Worm (Caenorhabditis elegans) whole organism, L4 larva: Measurements from ENCODE around the gene cutl-19.

Experiments
- F10B5.3 ChIP-seq: sonication (generic microtip); optimal IDR thresholded peaks from 2 replicates; lab custom pipeline; 2016; ENCODE audit warnings: mild to moderate bottlenecking, missing genetic modification characterization, missing compliant biosample characterization
- F26F4.8 ChIP-seq: fragments of 200-800 bp; sonication (Bioruptor generic); conservative IDR thresholded peaks from 2 replicates; pipeline ENCODE4 v1.3.6; 2022; ENCODE audit warnings: missing genetic modification characterization, missing compliant biosample characterization
- F49E8.2 ChIP-seq: sonication (generic microtip); optimal IDR thresholded peaks from 2 replicates; lab custom pipeline; 2016; ENCODE audit warnings: missing compliant biosample characterization, mild to moderate bottlenecking, missing genetic modification characterization, borderline replicate concordance
- T20F7.1 ChIP-seq: fragments of 200-800 bp; sonication (Bioruptor generic); optimal IDR thresholded peaks from 2 replicates; lab custom pipeline; 2018; ENCODE audit warnings: mild to moderate bottlenecking, missing genetic modification characterization, missing compliant biosample characterization
- ZK546.5 ChIP-seq, 2 experiments: sonication (generic microtip); optimal IDR thresholded peaks; 2 replicates each; lab custom pipeline; 2017; ENCODE audit warnings: missing biosample characterization in 2 of 2, missing genetic modification characterization in 2 of 2
- ama-1 ChIP-seq: fragments of 150-350 bp; optimal IDR thresholded peaks from 2 replicates; lab custom pipeline; 2014; ENCODE audit warnings: inconsistent platforms, mixed read lengths
- ceh-44 ChIP-seq: fragments of 200-800 bp; sonication (Bioruptor generic); IDR thresholded peaks from 2 replicates; pipeline ENCODE4 v1.3.6; 2022; ENCODE audit warnings: missing genetic modification reagents, missing genetic modification characterization, missing compliant biosample characterization
- ces-1 ChIP-seq: fragments of 150-350 bp; sonication (generic microtip); optimal IDR thresholded peaks from 4 replicates; lab custom pipeline; 2014; ENCODE audit warnings: missing biosample characterization, missing genetic modification reagents, missing genetic modification characterization
- daf-12 ChIP-seq: fragments of 150-350 bp; optimal IDR thresholded peaks from 2 replicates; lab custom pipeline; 2014; ENCODE audit warnings: missing biosample characterization, missing genetic modification reagents, missing genetic modification characterization
- daf-16 ChIP-seq, 3 experiments: sonication (generic microtip); optimal IDR thresholded peaks; 2 replicates each; lab custom pipeline; 2016 to 2017; ENCODE audit warnings: missing genetic modification characterization in 3 of 3, missing genetic modification reagents in 3 of 3, mild to moderate bottlenecking in 2 of 3, missing compliant biosample characterization in 2 of 3, missing biosample characterization in 1 of 3, moderate library complexity in 1 of 3
- daf-19 ChIP-seq: fragments of 200-800 bp; sonication (Bioruptor generic); conservative IDR thresholded peaks from 2 replicates; pipeline ENCODE4 v1.3.6; 2022; ENCODE audit warnings: missing genetic modification characterization, missing compliant biosample characterization
- duxl-1 ChIP-seq: sonication (generic microtip); optimal IDR thresholded peaks from 2 replicates; lab custom pipeline; 2016; ENCODE audit warnings: mild to moderate bottlenecking, missing genetic modification characterization, moderate library complexity, missing compliant biosample characterization; ENCODE audit not compliant: poor library complexity
- fkh-10 ChIP-seq: fragments of 150-350 bp; optimal IDR thresholded peaks from 2 replicates; lab custom pipeline; 2014; ENCODE audit warnings: missing biosample characterization, missing genetic modification reagents, missing genetic modification characterization
- hmg-1.1 ChIP-seq: fragments of 200-800 bp; sonication (Bioruptor generic); IDR thresholded peaks from 2 replicates; pipeline ENCODE4 v1.3.6; 2022; ENCODE audit warnings: missing genetic modification reagents, missing genetic modification characterization, missing compliant biosample characterization
- jun-1 ChIP-seq: fragments of 150-350 bp; optimal IDR thresholded peaks from 2 replicates; lab custom pipeline; 2014; ENCODE audit warnings: missing biosample characterization, missing genetic modification reagents, missing genetic modification characterization
- lin-13 ChIP-seq: fragments of 150-350 bp; optimal IDR thresholded peaks from 2 replicates; lab custom pipeline; 2014; ENCODE audit warnings: missing biosample characterization, missing genetic modification reagents, missing genetic modification characterization
- lin-38 ChIP-seq: fragments of 200-800 bp; sonication (Bioruptor generic); IDR thresholded peaks from 2 replicates; pipeline ENCODE4 v1.3.6; 2022; ENCODE audit warnings: missing genetic modification reagents, missing genetic modification characterization, missing compliant biosample characterization
- lin-39 ChIP-seq: fragments of 150-350 bp; optimal IDR thresholded peaks from 2 replicates; lab custom pipeline; 2014; ENCODE audit warnings: missing biosample characterization, missing genetic modification reagents, missing genetic modification characterization
- lsy-2 ChIP-seq, 2 experiments: fragments of 150-350 bp in 1 of 2; sonication (generic microtip) in 1 of 2; optimal IDR thresholded peaks; 2 replicates each; lab custom pipeline; 2014 to 2017; ENCODE audit warnings: missing biosample characterization in 2 of 2, missing genetic modification characterization in 2 of 2
- mdt-29 ChIP-seq: fragments of 200-800 bp; sonication (Bioruptor generic); IDR thresholded peaks from 2 replicates; pipeline ENCODE4 v1.3.6; 2022; ENCODE audit warnings: missing genetic modification reagents, missing genetic modification characterization, missing compliant biosample characterization
- mep-1 ChIP-seq: fragments of 150-350 bp; sonication (generic microtip); optimal IDR thresholded peaks from 3 replicates; lab custom pipeline; 2014; ENCODE audit warnings: missing biosample characterization, missing genetic modification characterization
- nhr-10 ChIP-seq: fragments of 150-350 bp; optimal IDR thresholded peaks from 2 replicates; lab custom pipeline; 2014; ENCODE audit warnings: missing biosample characterization, missing genetic modification characterization
- nhr-25 ChIP-seq: sonication (generic microtip); optimal IDR thresholded peaks from 2 replicates; lab custom pipeline; 2017; ENCODE audit warnings: missing genetic modification characterization, mild to moderate bottlenecking, missing compliant biosample characterization, antibody characterized with exemption, moderate library complexity, borderline replicate concordance; ENCODE audit not compliant: insufficient read depth
- nhr-41 ChIP-seq: fragments of 200-800 bp; sonication (Bioruptor generic); IDR thresholded peaks from 2 replicates; pipeline ENCODE4 v1.3.6; 2022; ENCODE audit warnings: missing genetic modification reagents, missing genetic modification characterization, missing compliant biosample characterization
- nhr-48 ChIP-seq: sonication (generic microtip); optimal IDR thresholded peaks from 2 replicates; lab custom pipeline; 2016; ENCODE audit warnings: mild to moderate bottlenecking, missing genetic modification characterization, missing compliant biosample characterization
- nhr-76 ChIP-seq: fragments of 150-350 bp; optimal IDR thresholded peaks from 2 replicates; lab custom pipeline; 2014; ENCODE audit warnings: missing biosample characterization, missing genetic modification characterization
- php-3 ChIP-seq: fragments of 200-800 bp; sonication (Bioruptor generic); IDR thresholded peaks from 2 replicates; pipeline ENCODE4 v1.3.6; 2022; ENCODE audit warnings: missing genetic modification reagents, missing genetic modification characterization, missing compliant biosample characterization
- tag-97 ChIP-seq: fragments of 200-800 bp; sonication (Bioruptor generic); IDR thresholded peaks from 2 replicates; pipeline ENCODE4 v1.3.6; 2022; ENCODE audit warnings: missing genetic modification characterization, missing compliant biosample characterization
- tra-1 ChIP-seq: fragments of 200-800 bp; sonication (Bioruptor generic); IDR thresholded peaks from 2 replicates; pipeline ENCODE4 v1.3.6; 2022; ENCODE audit warnings: missing genetic modification reagents, missing genetic modification characterization, missing compliant biosample characterization
- unc-62 ChIP-seq, 3 experiments: fragments of 150-350 bp in 1 of 3; sonication (generic microtip); optimal IDR thresholded peaks in 2 of 3; peaks in 1 of 3; 1 replicate in 1 of 3; 2 replicates in 2 of 3; lab custom pipeline; 2014 to 2017; ENCODE audit warnings: missing biosample characterization in 3 of 3, missing genetic modification characterization in 3 of 3, missing genetic modification reagents in 3 of 3, missing genotype in 1 of 3

Gene cutl-19

ce11 chrIII:5258918-5259317 is 41.5 kb upstream of the cutl-19 start, which contains the start of gene gop-2:
gop-2 (plus strand) TSS chrIII:5259023.
- TF ChIP-seq ama-1 (lab: Kevin White, UChicago), result peak; percentile 24
- TF ChIP-seq daf-12 (tag; lab: Kevin White, UChicago), result no peak
- no peak for TF ChIP-seq fkh-10
- peak in 1 of 2 experiments; percentile 92 for TF ChIP-seq unc-62 (GFP tag; optimal IDR thresholded peaks at IDR 0.05 in 1 of 2; lab: Kevin White, UChicago)
- TF ChIP-seq unc-62 (tag; optimal IDR thresholded peaks at IDR 0.05; lab: Kevin White, UChicago), result no peak
- no peak for TF ChIP-seq nhr-41 (GFP tag; lab: Robert Waterston, UW)
- TF ChIP-seq, all 104 proteins: peak for 2

- TF ChIP-seq lin-13 (GFP tag; lab: Kevin White, UChicago) (no peak), tag-97 (no peak), jun-1 (tag; lab: Kevin White, UChicago) (no peak), T20F7.1 (GFP tag; lab: Kevin White, UChicago) (peak; percentile 88), lsy-2 (tag; optimal IDR thresholded peaks at IDR 0.05; lab: Kevin White, UChicago) (no peak)
These were observed 36.7 kb upstream of the cutl-19 start, which contains the start of the genes sumv-1 and gop-1 for ce11 chrIII:5254108-5254507. sumv-1 (minus strand) TSS chrIII:5254187. gop-1 (plus strand) TSS chrIII:5254438.

- peak in 1 of 2 experiments; percentile 8 for TF ChIP-seq unc-62 (GFP tag; optimal IDR thresholded peaks at IDR 0.05 in 1 of 2; lab: Kevin White, UChicago)
- TF ChIP-seq unc-62 (tag; optimal IDR thresholded peaks at IDR 0.05; lab: Kevin White, UChicago), result no peak
- TF ChIP-seq mdt-29 (GFP tag; lab: Robert Waterston, UW), result no peak
These were observed 31.3 kb upstream of the cutl-19 start for ce11 chrIII:5248706-5249105.

- TF ChIP-seq ces-1 (GFP tag; lab: Kevin White, UChicago) (no peak), duxl-1 (tag; lab: Kevin White, UChicago) (no peak)
These were observed 27.7 kb upstream of the cutl-19 start for ce11 chrIII:5245067-5245466.

ce11 chrIII:5244539-5244938 is 27.1 kb upstream of the cutl-19 start, which contains the start of gene cnd-1:
cnd-1 (minus strand) TSS chrIII:5244639.
- TF ChIP-seq nhr-25 (tag; lab: Kevin White, UChicago) (no peak), unc-62 (GFP tag; optimal IDR thresholded peaks at IDR 0.05 in 1 of 2; lab: Kevin White, UChicago) (peak in 1 of 2 experiments; percentile 58), unc-62 (tag; optimal IDR thresholded peaks at IDR 0.05; lab: Kevin White, UChicago) (no peak), nhr-41 (GFP tag; lab: Robert Waterston, UW) (no peak)
- TF ChIP-seq, all 104 proteins: peak for 1

- no peak for TF ChIP-seq php-3 (GFP tag; lab: Robert Waterston, UW)
- TF ChIP-seq F10B5.3 (tag; lab: Kevin White, UChicago), result no peak
- no peak for TF ChIP-seq ceh-44 (GFP tag; lab: Robert Waterston, UW)
- TF ChIP-seq lin-13 (GFP tag; lab: Kevin White, UChicago), result no peak
- no peak for TF ChIP-seq lin-38 (GFP tag; lab: Robert Waterston, UW)
- no peak for TF ChIP-seq ZK546.5 (tag; optimal IDR thresholded peaks at IDR 0.05; lab: Kevin White, UChicago)
- no peak for TF ChIP-seq lin-39 (tag; lab: Kevin White, UChicago)
- TF ChIP-seq daf-19 (GFP tag; lab: Robert Waterston, UW), result no peak
- TF ChIP-seq nhr-10, result no peak
- no peak for TF ChIP-seq mep-1 (tag; lab: Kevin White, UChicago)
- no peak for TF ChIP-seq daf-16 (GFP tag; optimal IDR thresholded peaks at IDR 0.05; lab: Kevin White, UChicago)
- no peak for TF ChIP-seq daf-16 (tag; optimal IDR thresholded peaks at IDR 0.05; lab: Kevin White, UChicago)
- TF ChIP-seq nhr-48 (tag; lab: Kevin White, UChicago), result no peak
- no peak for TF ChIP-seq F26F4.8 (GFP tag; lab: Robert Waterston, UW)
- TF ChIP-seq F49E8.2 (tag; lab: Kevin White, UChicago), result no peak
- no peak for TF ChIP-seq nhr-76
- TF ChIP-seq hmg-1.1 (GFP tag; lab: Robert Waterston, UW), result no peak
- no peak for TF ChIP-seq tra-1 (GFP tag; lab: Robert Waterston, UW)
These were observed 24.4 kb upstream of the cutl-19 start for ce11 chrIII:5241854-5242253.
